Worm (Caenorhabditis elegans) whole organism, young adult: ENCODE results near the gene sra-9.

Experiments used
- B0336.3 ChIP-seq: fragments of 200-800 bp; sonication (Bioruptor generic); IDR thresholded peaks from 2 replicates; pipeline ENCODE4 v1.3.6; 2022; ENCODE audit warnings: missing genetic modification characterization, missing compliant biosample characterization
- F23B12.7 ChIP-seq: sonication (generic microtip); optimal IDR thresholded peaks from 2 replicates; lab custom pipeline; 2017; ENCODE audit warnings: missing genetic modification characterization, mild to moderate bottlenecking, missing compliant biosample characterization, antibody characterized with exemption, moderate library complexity; ENCODE audit not compliant: insufficient read depth
- F39B2.1 ChIP-seq: fragments of 200-800 bp; sonication (Bioruptor generic); IDR thresholded peaks from 2 replicates; pipeline ENCODE4 v1.3.6; 2022; ENCODE audit warnings: missing genetic modification reagents, missing genetic modification characterization, missing compliant biosample characterization
- F49E8.2 ChIP-seq: sonication (generic microtip); optimal IDR thresholded peaks from 3 replicates; lab custom pipeline; 2017; ENCODE audit warnings: missing genetic modification characterization, mild to moderate bottlenecking, missing compliant biosample characterization, antibody characterized with exemption, moderate library complexity; ENCODE audit not compliant: insufficient read depth
- T26A5.8 ChIP-seq: sonication (generic microtip); optimal IDR thresholded peaks from 2 replicates; lab custom pipeline; 2016; ENCODE audit warnings: missing genetic modification characterization, missing compliant biosample characterization
- Y56A3A.18 ChIP-seq: fragments of 200-800 bp; sonication (Bioruptor generic); IDR thresholded peaks from 2 replicates; pipeline ENCODE4 v1.3.6; 2022; ENCODE audit warnings: missing genetic modification reagents, missing genetic modification characterization, missing compliant biosample characterization
- Y95B8A.8 ChIP-seq: fragments of 200-800 bp; sonication (Bioruptor generic); IDR thresholded peaks from 2 replicates; pipeline ENCODE4 v1.3.6; 2022; ENCODE audit warnings: missing genetic modification reagents, missing genetic modification characterization, missing compliant biosample characterization
- ZK185.1 ChIP-seq: sonication (generic microtip); optimal IDR thresholded peaks from 2 replicates; lab custom pipeline; 2016; ENCODE audit warnings: mild to moderate bottlenecking, missing genetic modification characterization, missing compliant biosample characterization; ENCODE audit not compliant: poor library complexity, severe bottlenecking
- ama-1 ChIP-seq, 3 experiments: fragments of 150-350 bp in 1 of 3; sonication (generic microtip) in 2 of 3; optimal IDR thresholded peaks; 2 replicates each; lab custom pipeline; 2014 to 2018; ENCODE audit warnings: missing biosample characterization in 2 of 3, missing genetic modification characterization in 2 of 3, missing genetic modification reagents in 2 of 3
- atf-7 ChIP-seq: sonication (generic microtip); optimal IDR thresholded peaks from 2 replicates; lab custom pipeline; 2017; ENCODE audit warnings: mild to moderate bottlenecking, missing genetic modification characterization, missing compliant biosample characterization
- athp-1 ChIP-seq: sonication (generic microtip); optimal IDR thresholded peaks from 2 replicates; lab custom pipeline; 2017; ENCODE audit warnings: mild to moderate bottlenecking, missing genetic modification characterization, missing compliant biosample characterization
- cebp-1 ChIP-seq, 2 experiments: fragments of 200-800 bp in 1 of 2; sonication (Bioruptor generic) in 1 of 2; sonication (generic microtip) in 1 of 2; IDR thresholded peaks in 1 of 2; optimal IDR thresholded peaks in 1 of 2; 2 replicates each; pipeline versions ENCODE4 v1.3.6 to Lab custom; 2017 to 2022; ENCODE audit warnings: missing compliant biosample characterization in 2 of 2, missing genetic modification characterization in 2 of 2, mild to moderate bottlenecking in 1 of 2, missing genetic modification reagents in 1 of 2, moderate library complexity in 1 of 2
- cebp-2 ChIP-seq: fragments of 200-800 bp; sonication (Bioruptor generic); IDR thresholded peaks from 2 replicates; pipeline ENCODE4 v1.3.6; 2022; ENCODE audit warnings: missing genetic modification characterization, missing compliant biosample characterization
- ceh-40 ChIP-seq: fragments of 200-800 bp; sonication (Bioruptor generic); IDR thresholded peaks from 2 replicates; pipeline ENCODE4 v1.3.6; 2022; ENCODE audit warnings: missing genetic modification characterization, missing compliant biosample characterization
- chd-7 ChIP-seq: sonication (generic microtip); optimal IDR thresholded peaks from 2 replicates; lab custom pipeline; 2016; ENCODE audit warnings: mild to moderate bottlenecking, missing genetic modification characterization, moderate library complexity, missing compliant biosample characterization
- dox-1 ChIP-seq: fragments of 200-800 bp; sonication (Bioruptor generic); IDR thresholded peaks from 2 replicates; pipeline ENCODE4 v1.3.6; 2022; ENCODE audit warnings: missing genetic modification reagents, missing genetic modification characterization, missing compliant biosample characterization
- egl-44 ChIP-seq: fragments of 200-800 bp; sonication (Bioruptor generic); IDR thresholded peaks from 2 replicates; pipeline ENCODE4 v1.3.6; 2022; ENCODE audit warnings: missing genetic modification reagents, missing genetic modification characterization, missing compliant biosample characterization
- egrh-3 ChIP-seq: fragments of 200-800 bp; sonication (Bioruptor generic); IDR thresholded peaks from 2 replicates; pipeline ENCODE4 v1.3.6; 2022; ENCODE audit warnings: missing genetic modification reagents, missing genetic modification characterization, missing compliant biosample characterization
- ekl-4 ChIP-seq: fragments of 200-800 bp; sonication (Bioruptor generic); IDR thresholded peaks from 2 replicates; pipeline ENCODE4 v1.3.6; 2022; ENCODE audit warnings: missing genetic modification reagents, missing genetic modification characterization, missing compliant biosample characterization
- ets-4 ChIP-seq: fragments of 200-800 bp; sonication (Bioruptor generic); optimal IDR thresholded peaks from 2 replicates; lab custom pipeline; 2018; ENCODE audit warnings: mild to moderate bottlenecking, missing genetic modification characterization, missing compliant biosample characterization
- fkh-3 ChIP-seq: sonication (generic microtip); optimal IDR thresholded peaks from 2 replicates; lab custom pipeline; 2016; ENCODE audit warnings: mild to moderate bottlenecking, missing genetic modification characterization, missing compliant biosample characterization
- hmg-20 ChIP-seq: fragments of 200-800 bp; sonication (Bioruptor generic); IDR thresholded peaks from 2 replicates; pipeline ENCODE4 v1.3.6; 2022; ENCODE audit warnings: missing genetic modification reagents, missing genetic modification characterization, missing compliant biosample characterization
- hsf-1 ChIP-seq: fragments of 200-800 bp; sonication (Bioruptor generic); IDR thresholded peaks from 2 replicates; pipeline ENCODE4 v1.3.6; 2022; ENCODE audit warnings: missing genetic modification reagents, missing genetic modification characterization, missing compliant biosample characterization
- lag-1 ChIP-seq: fragments of 200-800 bp; sonication (Bioruptor generic); IDR thresholded peaks from 2 replicates; pipeline ENCODE4 v1.3.6; 2022; ENCODE audit warnings: missing genetic modification reagents, missing genetic modification characterization, missing compliant biosample characterization
- let-526 ChIP-seq: fragments of 200-800 bp; sonication (Bioruptor generic); IDR thresholded peaks from 2 replicates; pipeline ENCODE4 v1.3.6; 2022; ENCODE audit warnings: missing genetic modification reagents, missing genetic modification characterization, missing compliant biosample characterization
- let-607 ChIP-seq, 2 experiments: fragments of 200-800 bp in 1 of 2; sonication (Bioruptor generic) in 1 of 2; sonication (generic microtip) in 1 of 2; optimal IDR thresholded peaks; 2 replicates each; lab custom pipeline; 2016 to 2018; ENCODE audit warnings: mild to moderate bottlenecking in 2 of 2, missing compliant biosample characterization in 2 of 2, missing genetic modification characterization in 2 of 2, moderate library complexity in 2 of 2, missing genotype in 1 of 2
- lin-35 ChIP-seq, 3 experiments: fragments of 150-350 bp in 2 of 3; sonication (generic microtip) in 1 of 3; optimal IDR thresholded peaks; 2 replicates each; lab custom pipeline; 2014 to 2018; ENCODE audit warnings: missing biosample characterization in 3 of 3, missing genetic modification characterization in 3 of 3, missing genetic modification reagents in 3 of 3
- lin-40 ChIP-seq: sonication (generic microtip); optimal IDR thresholded peaks from 2 replicates; lab custom pipeline; 2016; ENCODE audit warnings: missing genetic modification characterization, mild to moderate bottlenecking, missing compliant biosample characterization, missing genotype, missing genetic modification reagents
- lsl-1 ChIP-seq: fragments of 200-800 bp; sonication (Bioruptor generic); optimal IDR thresholded peaks from 2 replicates; lab custom pipeline; 2018; ENCODE audit warnings: mild to moderate bottlenecking, missing genetic modification characterization, moderate library complexity, missing compliant biosample characterization
- madf-10 ChIP-seq: sonication (generic microtip); optimal IDR thresholded peaks from 2 replicates; lab custom pipeline; 2016; ENCODE audit warnings: mild to moderate bottlenecking, missing genetic modification characterization, missing compliant biosample characterization
- mel-28 ChIP-seq: sonication (generic microtip); optimal IDR thresholded peaks from 2 replicates; lab custom pipeline; 2016; ENCODE audit warnings: borderline replicate concordance, mild to moderate bottlenecking, missing genetic modification characterization, missing compliant biosample characterization
- nhr-179 ChIP-seq: sonication (generic microtip); optimal IDR thresholded peaks from 2 replicates; lab custom pipeline; 2016; ENCODE audit warnings: mild to moderate bottlenecking, missing genetic modification characterization, missing compliant biosample characterization
- nhr-80 ChIP-seq: sonication (generic microtip); optimal IDR thresholded peaks from 2 replicates; lab custom pipeline; 2016; ENCODE audit warnings: missing genetic modification characterization, missing compliant biosample characterization
- nhr-90 ChIP-seq: sonication (generic microtip); optimal IDR thresholded peaks from 2 replicates; lab custom pipeline; 2016; ENCODE audit warnings: missing genotype, mild to moderate bottlenecking, missing genetic modification characterization, missing compliant biosample characterization
- pbrm-1 ChIP-seq: fragments of 200-800 bp; sonication (Bioruptor generic); IDR thresholded peaks from 2 replicates; pipeline ENCODE4 v1.3.6; 2022; ENCODE audit warnings: missing genetic modification reagents, missing genetic modification characterization, missing compliant biosample characterization
- pha-4 ChIP-seq: fragments of 150-350 bp; sonication (generic microtip); optimal IDR thresholded peaks from 2 replicates; lab custom pipeline; 2014; ENCODE audit warnings: missing biosample characterization, missing genetic modification reagents, missing genetic modification characterization
- rcor-1 ChIP-seq: fragments of 200-800 bp; sonication (Bioruptor generic); IDR thresholded peaks from 2 replicates; pipeline ENCODE4 v1.3.6; 2022; ENCODE audit warnings: missing genetic modification reagents, missing genetic modification characterization, missing compliant biosample characterization
- snpc-1.3 ChIP-seq: sonication (generic microtip); optimal IDR thresholded peaks from 2 replicates; lab custom pipeline; 2017; ENCODE audit warnings: missing genetic modification characterization, mild to moderate bottlenecking, missing compliant biosample characterization, antibody characterized with exemption, moderate library complexity, missing genotype, missing genetic modification reagents; ENCODE audit not compliant: insufficient read depth
- somi-1 ChIP-seq: fragments of 200-800 bp; sonication (Bioruptor generic); optimal IDR thresholded peaks from 2 replicates; lab custom pipeline; 2018; ENCODE audit warnings: mild to moderate bottlenecking, missing genetic modification characterization, missing compliant biosample characterization
- sptf-2 ChIP-seq: fragments of 200-800 bp; sonication (Bioruptor generic); optimal IDR thresholded peaks from 2 replicates; lab custom pipeline; 2018; ENCODE audit warnings: mild to moderate bottlenecking, missing genetic modification characterization, missing compliant biosample characterization
- tbp1 ChIP-seq: fragments of 200-800 bp; sonication (Bioruptor generic); optimal IDR thresholded peaks from 2 replicates; lab custom pipeline; 2018; ENCODE audit warnings: mild to moderate bottlenecking, missing genetic modification characterization, missing compliant biosample characterization
- ztf-22 ChIP-seq: fragments of 200-800 bp; sonication (Bioruptor generic); optimal IDR thresholded peaks from 2 replicates; lab custom pipeline; 2018; ENCODE audit warnings: mild to moderate bottlenecking, missing genetic modification characterization, moderate library complexity, missing compliant biosample characterization

The sra-9 gene

DNA sequence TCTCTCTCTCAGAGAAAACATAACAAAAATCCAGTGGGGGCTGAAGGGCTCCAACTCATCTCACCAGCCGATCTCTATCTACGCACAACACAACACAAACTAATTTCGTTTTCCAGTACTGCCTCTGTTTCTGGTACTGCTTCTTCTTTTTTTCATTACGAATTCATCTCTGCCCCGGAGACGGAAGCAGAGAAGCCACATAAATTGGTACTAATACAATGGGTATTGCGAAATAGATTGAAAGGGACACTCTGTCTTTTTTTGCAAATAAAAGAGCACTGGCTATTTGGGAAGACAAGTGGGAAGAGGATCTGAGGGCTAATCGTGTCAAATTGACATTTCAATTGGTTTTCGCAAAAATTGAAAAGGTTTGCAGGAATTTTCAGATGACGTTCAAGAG is 34.8 kb upstream of the sra-9 start (continued):
- TF ChIP-seq sptf-2 (GFP tag; lab: Kevin White, UChicago) (no peak), dox-1 (0 out of 2 replicates have a peak, but pooled peaks have one; percentile 26)

DNA sequence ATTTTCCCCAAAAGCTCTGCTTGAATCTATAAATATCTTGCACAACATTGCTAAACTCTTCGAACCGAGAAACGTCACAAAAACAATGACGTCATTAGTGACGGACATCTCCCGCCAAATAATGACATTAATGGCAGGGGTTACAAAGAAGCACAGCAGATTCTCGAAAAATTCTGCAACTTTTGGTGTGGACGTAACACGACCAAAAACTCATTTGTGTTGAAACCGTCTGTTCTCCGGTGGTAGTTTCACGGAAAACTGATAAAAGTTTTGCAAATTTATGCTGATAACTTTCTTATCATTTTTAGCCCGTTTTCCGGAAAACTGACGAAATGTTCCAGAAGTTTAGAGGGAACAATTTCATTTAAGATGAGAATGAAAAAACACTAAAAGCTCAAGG is 33.5 kb upstream of the sra-9 start:
- peak; percentile 1 for TF ChIP-seq tbp1 (GFP tag; lab: Kevin White, UChicago)
- no peak for TF ChIP-seq nhr-90 (tag; lab: Kevin White, UChicago)
- TF ChIP-seq ceh-40 (GFP tag; lab: Robert Waterston, UW) = no peak
- TF ChIP-seq nhr-80 (tag; lab: Kevin White, UChicago) = peak; percentile 63
- no peak for TF ChIP-seq cebp-1 (GFP tag; IDR thresholded peaks at IDR 0.05; lab: Robert Waterston, UW)
- peak; percentile 11 for TF ChIP-seq cebp-1 (tag; optimal IDR thresholded peaks at IDR 0.05; lab: Kevin White, UChicago)
- no peak for TF ChIP-seq cebp-2 (GFP tag; lab: Robert Waterston, UW)
- TF ChIP-seq atf-7 = peak; percentile 90

DNA sequence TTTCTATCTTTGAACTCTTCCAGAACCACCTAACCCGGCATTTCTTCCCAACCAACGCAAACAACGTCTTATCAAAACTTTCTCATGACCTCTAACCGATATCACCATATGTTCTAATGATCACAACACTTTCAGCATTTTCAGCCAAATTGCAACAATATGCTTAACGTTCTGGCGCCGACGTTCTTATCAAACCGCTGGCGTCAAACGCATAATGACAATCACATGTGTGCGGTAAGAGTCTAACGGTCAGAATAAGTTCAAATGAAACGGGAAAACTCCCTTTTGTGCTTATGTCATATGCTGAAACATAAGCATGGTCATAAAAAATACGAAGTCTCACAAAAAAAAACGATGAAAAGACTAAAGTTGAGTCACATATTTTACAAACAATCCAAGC is 31.2 kb upstream of the sra-9 start:
- TF ChIP-seq B0336.3 (GFP tag; lab: Robert Waterston, UW) (peak; percentile 59), athp-1 (tag; lab: Kevin White, UChicago) (no peak), F23B12.7 (no peak), nhr-80 (tag; lab: Kevin White, UChicago) (peak; percentile 95), sptf-2 (GFP tag; lab: Kevin White, UChicago) (no peak), hsf-1 (GFP tag; lab: Robert Waterston, UW) (no peak), lsl-1 (GFP tag; lab: Kevin White, UChicago) (no peak), lin-40 (tag; lab: Kevin White, UChicago) (peak; percentile 24), madf-10 (tag; lab: Kevin White, UChicago) (peak; percentile 47), egrh-3 (GFP tag; lab: Robert Waterston, UW) (no peak), somi-1 (GFP tag; lab: Kevin White, UChicago) (no peak), let-607 (tag; optimal IDR thresholded peaks at IDR 0.05; lab: Kevin White, UChicago) (peak in 1 of 2 experiments; percentile 68), rcor-1 (GFP tag; lab: Robert Waterston, UW) (no peak), chd-7 (tag; lab: Kevin White, UChicago) (peak; percentile 45), mel-28 (tag; lab: Kevin White, UChicago) (no peak), tbp1 (GFP tag; lab: Kevin White, UChicago) (peak; percentile 23), fkh-3 (tag; lab: Kevin White, UChicago) (no peak), egl-44 (0 out of 2 replicates have a peak, but pooled peaks have one; percentile 19), ekl-4 (GFP tag; lab: Robert Waterston, UW) (no peak), lag-1 (GFP tag; lab: Robert Waterston, UW) (no peak), pha-4 (tag; lab: Kevin White, UChicago) (peak; percentile 78), lin-35 (GFP tag; optimal IDR thresholded peaks at IDR 0.05; lab: Kevin White, UChicago) (no peak), ZK185.1 (tag; lab: Kevin White, UChicago) (no peak), pbrm-1 (GFP tag; lab: Robert Waterston, UW) (0 out of 2 replicates have a peak, but pooled peaks have one; percentile 23), let-526 (GFP tag; lab: Robert Waterston, UW) (peak; percentile 54; the same call in 1 of the 2 replicates), hmg-20 (0 out of 2 replicates have a peak, but pooled peaks have one; percentile 22), atf-7 (peak; percentile 84), snpc-1.3 (tag; lab: Kevin White, UChicago) (no peak), Y95B8A.8 (GFP tag; lab: Robert Waterston, UW) (peak; percentile 69; the same call in 1 of the 2 replicates), nhr-90 (tag; lab: Kevin White, UChicago) (peak; percentile 43), Y56A3A.18 (GFP tag; lab: Robert Waterston, UW) (0 out of 2 replicates have a peak, but pooled peaks have one; percentile 14), F49E8.2 (tag; lab: Kevin White, UChicago) (no peak), ets-4 (peak; percentile 59), T26A5.8 (tag; lab: Kevin White, UChicago) (no peak), cebp-1 (GFP tag; IDR thresholded peaks at IDR 0.05; lab: Robert Waterston, UW) (no peak), cebp-1 (tag; optimal IDR thresholded peaks at IDR 0.05; lab: Kevin White, UChicago) (peak; percentile 69), nhr-179 (tag; lab: Kevin White, UChicago) (no peak), ama-1 (optimal IDR thresholded peaks at IDR 0.05; lab: Kevin White, UChicago) (no peak), ama-1 (GFP tag; optimal IDR thresholded peaks at IDR 0.05; lab: Kevin White, UChicago) (no peak), ztf-22 (GFP tag; lab: Kevin White, UChicago) (peak; percentile 56), F39B2.1 (GFP tag; lab: Robert Waterston, UW) (no peak)
